Worm (Caenorhabditis elegans): ENCODE measurements around the gene taf-6.1.

The taf-6.1 gene

ce11 chrII:1084899-1085298 lies 42.9 kb upstream of the taf-6.1 start (continued):
- TF ChIP-seq lsy-2 (tag; optimal IDR thresholded peaks at IDR 0.05): peak; percentile 30 to 69
- TF ChIP-seq ztf-11 (tag; optimal IDR thresholded peaks at IDR 0.05): no peak

- no peak for TF ChIP-seq sem-4 (tag; optimal IDR thresholded peaks at IDR 0.05)
- no peak for TF ChIP-seq lsy-2 (tag; optimal IDR thresholded peaks at IDR 0.05)
- TF ChIP-seq zag-1 (tag; optimal IDR thresholded peaks at IDR 0.05): no peak
- no peak for TF ChIP-seq nhr-21 (tag; optimal IDR thresholded peaks at IDR 0.05)
- TF ChIP-seq skn-1 (tag; optimal IDR thresholded peaks at IDR 0.05): no peak
Measured at ce11 chrII:1085546-1085945, 42.2 kb upstream of the taf-6.1 start.

ce11 chrII:1086479-1086878 lies 41.3 kb upstream of the taf-6.1 start:
- TF ChIP-seq ama-1 (optimal IDR thresholded peaks at IDR 0.05) (no peak), F13H6.1 (tag; optimal IDR thresholded peaks at IDR 0.05) (no peak), lin-11 (tag; optimal IDR thresholded peaks at IDR 0.05) (no peak), nhr-21 (tag; optimal IDR thresholded peaks at IDR 0.05) (no peak), zag-1 (tag; optimal IDR thresholded peaks at IDR 0.05) (no peak), nhr-25 (tag; optimal IDR thresholded peaks at IDR 0.05) (peak; percentile 26), sma-9 (GFP tag; optimal IDR thresholded peaks at IDR 0.05) (peak; percentile 3), sma-9 (tag; optimal IDR thresholded peaks at IDR 0.05) (no peak), lin-39 (tag; optimal IDR thresholded peaks at IDR 0.05) (no peak), ztf-1 (GFP tag; conservative IDR thresholded peaks at IDR 0.05) (no peak), mbf-1 (tag; optimal IDR thresholded peaks at IDR 0.05) (no peak), R02D3.7 (tag; optimal IDR thresholded peaks at IDR 0.05) (no peak), snpc-4 (tag; optimal IDR thresholded peaks at IDR 0.05) (no peak), mdl-1 (tag; optimal IDR thresholded peaks at IDR 0.05) (peak in 1 of 2 experiments; percentile 11), dmd-4 (tag; optimal IDR thresholded peaks at IDR 0.05) (no peak), unc-55 (GFP tag; optimal IDR thresholded peaks at IDR 0.05) (no peak), sem-4 (tag; optimal IDR thresholded peaks at IDR 0.05) (no peak), C34F6.9 (tag; optimal IDR thresholded peaks at IDR 0.05) (no peak), mab-5 (tag; optimal IDR thresholded peaks at IDR 0.05) (no peak), gmeb-1 (tag; optimal IDR thresholded peaks at IDR 0.05) (no peak), peb-1 (tag; optimal IDR thresholded peaks at IDR 0.05) (no peak)

- TF ChIP-seq F13H6.1 (tag; optimal IDR thresholded peaks at IDR 0.05): peak; percentile 2
- no peak for TF ChIP-seq elt-1 (tag; optimal IDR thresholded peaks at IDR 0.05)
- peak; percentile 51 for TF ChIP-seq blmp-1 (tag; optimal IDR thresholded peaks at IDR 0.05; ENCODE audit: insufficient read depth)
- peak; percentile 67 for TF ChIP-seq nhr-25 (tag; optimal IDR thresholded peaks at IDR 0.05)
Measured at ce11 chrII:1088527-1089230, 39.1 kb upstream of the taf-6.1 start.

ce11 chrII:1090743-1091142 lies 37.0 kb upstream of the taf-6.1 start:
- TF ChIP-seq nhr-129 (tag; optimal IDR thresholded peaks at IDR 0.05): peak; percentile 10
- TF ChIP-seq blmp-1 (tag; optimal IDR thresholded peaks at IDR 0.05; ENCODE audit: insufficient read depth): peak; percentile 0
- peak; percentile 33 for TF ChIP-seq snpc-4 (tag; optimal IDR thresholded peaks at IDR 0.05)
- no peak for TF ChIP-seq F13H6.1 (tag; optimal IDR thresholded peaks at IDR 0.05)
- TF ChIP-seq nhr-25 (tag; optimal IDR thresholded peaks at IDR 0.05): peak; percentile 59

ce11 chrII:1091706-1092105 lies 36.1 kb upstream of the taf-6.1 start, which contains the start of gene snf-3:
TSS of gene snf-3 (plus strand) at chrII:1092006.
- TF ChIP-seq snpc-4 (tag; optimal IDR thresholded peaks at IDR 0.05): no peak

- TF ChIP-seq peb-1 (tag; optimal IDR thresholded peaks at IDR 0.05): no peak
Measured at ce11 chrII:1100719-1101118, 27.1 kb upstream of the taf-6.1 start, which contains the start of gene pho-14. TSS of gene pho-14 (minus strand) at chrII:1100819.

- TF ChIP-seq skn-1 (tag; optimal IDR thresholded peaks at IDR 0.05) (no peak), fos-1 (tag; optimal IDR thresholded peaks at IDR 0.05) (peak; percentile 75)
Measured at ce11 chrII:1101413-1101812, 26.4 kb upstream of the taf-6.1 start.

Measured in whole organism, L2 larva.